Worm (Caenorhabditis elegans): ENCODE results near the gene E02H4.7.

DNA sequence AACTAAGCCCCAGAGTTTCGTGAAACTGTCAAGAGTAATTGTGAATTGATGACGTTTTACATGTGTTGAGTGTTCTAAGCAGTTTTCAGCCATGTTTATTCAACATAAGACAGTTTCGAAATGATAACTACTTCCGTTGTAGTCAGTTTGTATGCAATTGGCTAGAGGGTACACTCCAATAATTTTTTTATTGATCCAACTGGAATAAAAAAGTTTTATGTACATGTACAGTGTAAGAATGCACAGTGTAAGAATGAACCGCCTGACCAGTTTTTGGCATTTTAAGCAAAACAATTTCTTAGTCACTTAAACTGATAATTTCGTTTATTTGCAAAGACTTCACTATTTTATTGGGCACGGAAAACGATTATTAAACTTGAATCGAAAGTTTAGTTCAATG is 42.8 kb upstream of the E02H4.7 start:
- TF ChIP-seq ceh-36 (tag; optimal IDR thresholded peaks at IDR 0.05) (no peak), ama-1 (optimal IDR thresholded peaks at IDR 0.05) (no peak), tbx-11 (GFP tag; IDR thresholded peaks at IDR 0.05) (no peak), scrt-1 (GFP tag; IDR thresholded peaks at IDR 0.05) (no peak), hnd-1 (tag; optimal IDR thresholded peaks at IDR 0.05) (no peak), sea-1 (GFP tag; conservative IDR thresholded peaks at IDR 0.05) (no peak)
